Worm (Caenorhabditis elegans) whole organism, midembryonic: ENCODE measurements around the gene Y57E12AL.1.

Experiments used
- T22C8.4 ChIP-seq: fragments of 200-800 bp; sonication (Bioruptor generic); IDR thresholded peaks from 2 replicates; pipeline ENCODE4 v1.3.6; 2022; ENCODE audit warnings: missing genetic modification characterization, missing compliant biosample characterization
- cog-1 ChIP-seq: sonication (generic microtip); optimal IDR thresholded peaks from 2 replicates; lab custom pipeline; 2016; ENCODE audit warnings: missing genetic modification characterization, missing compliant biosample characterization
- flt-1 ChIP-seq: fragments of 200-800 bp; sonication (Bioruptor generic); IDR thresholded peaks from 2 replicates; pipeline ENCODE4 v1.3.6; 2022; ENCODE audit warnings: missing genetic modification characterization, missing compliant biosample characterization
- klf-2 ChIP-seq: fragments of 200-800 bp; sonication (Bioruptor generic); conservative IDR thresholded peaks from 2 replicates; pipeline ENCODE4 v1.3.6; 2022; ENCODE audit warnings: missing genetic modification reagents, missing genetic modification characterization, missing compliant biosample characterization
- med-1 ChIP-seq: sonication (generic microtip); optimal IDR thresholded peaks from 2 replicates; lab custom pipeline; 2017; ENCODE audit warnings: missing genetic modification characterization, mild to moderate bottlenecking, missing compliant biosample characterization, antibody characterized with exemption, missing genetic modification reagents; ENCODE audit not compliant: insufficient read depth
- ref-1 ChIP-seq: fragments of 200-800 bp; sonication (Bioruptor generic); conservative IDR thresholded peaks from 2 replicates; pipeline ENCODE4 v1.3.6; 2022; ENCODE audit warnings: missing genetic modification reagents, missing genetic modification characterization, missing compliant biosample characterization
- tab-1 ChIP-seq: fragments of 200-800 bp; sonication (Bioruptor generic); IDR thresholded peaks from 2 replicates; pipeline ENCODE4 v1.3.6; 2022; ENCODE audit warnings: missing genetic modification characterization, missing compliant biosample characterization
- ztf-23 ChIP-seq: fragments of 200-800 bp; sonication (Bioruptor generic); IDR thresholded peaks from 2 replicates; pipeline ENCODE4 v1.3.6; 2022; ENCODE audit warnings: missing genetic modification reagents, missing genetic modification characterization, missing compliant biosample characterization
- ztf-29 ChIP-seq: fragments of 200-800 bp; sonication (Bioruptor generic); IDR thresholded peaks from 2 replicates; pipeline ENCODE4 v1.3.6; 2022; ENCODE audit warnings: missing genetic modification reagents, missing genetic modification characterization, missing compliant biosample characterization

Gene Y57E12AL.1

ce11 chrV:7072309-7072708, 12.0 kb downstream of the Y57E12AL.1 start, which contains the start of gene F27B10.1:
Gene F27B10.1 (plus strand): TSS chrV:7072609.
- TF ChIP-seq klf-2 (GFP tag; lab: Robert Waterston, UW) (no peak), ztf-23 (GFP tag; lab: Robert Waterston, UW) (no peak), ztf-29 (GFP tag; lab: Robert Waterston, UW) (no peak), med-1 (GFP tag; lab: Kevin White, UChicago) (no peak), tab-1 (GFP tag; lab: Robert Waterston, UW) (no peak), ref-1 (GFP tag; lab: Robert Waterston, UW) (no peak), cog-1 (tag; lab: Kevin White, UChicago) (no peak)

DNA sequence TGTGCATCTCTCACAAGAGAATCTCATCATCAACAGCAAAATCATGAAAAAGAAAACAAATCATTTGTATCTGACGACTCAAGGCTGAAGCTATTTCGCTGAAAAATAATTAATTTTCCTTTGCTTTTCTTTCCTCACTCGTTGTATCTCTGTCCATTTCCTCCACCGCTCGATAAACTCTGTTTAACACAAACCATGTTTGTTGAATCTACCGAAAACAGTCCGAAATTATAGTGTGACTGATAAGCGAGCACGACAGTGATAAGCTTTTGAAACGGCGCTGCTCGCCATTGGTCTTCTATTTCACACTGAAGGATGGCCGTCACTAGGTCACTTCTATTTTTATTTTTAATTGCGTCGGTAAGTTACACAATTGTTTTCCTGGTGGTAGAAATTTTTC, 15.3 kb downstream of the Y57E12AL.1 start, which contains the start of gene npa-1:
Gene npa-1 (plus strand): TSS at position 142 of the 400 bp plus-strand sequence.
- no peak for TF ChIP-seq T22C8.4 (GFP tag; lab: Robert Waterston, UW)
- no peak for TF ChIP-seq ztf-23 (GFP tag; lab: Robert Waterston, UW)
- TF ChIP-seq ztf-29 (GFP tag; lab: Robert Waterston, UW): no peak
- no peak for TF ChIP-seq med-1 (GFP tag; lab: Kevin White, UChicago)
- no peak for TF ChIP-seq tab-1 (GFP tag; lab: Robert Waterston, UW)

DNA sequence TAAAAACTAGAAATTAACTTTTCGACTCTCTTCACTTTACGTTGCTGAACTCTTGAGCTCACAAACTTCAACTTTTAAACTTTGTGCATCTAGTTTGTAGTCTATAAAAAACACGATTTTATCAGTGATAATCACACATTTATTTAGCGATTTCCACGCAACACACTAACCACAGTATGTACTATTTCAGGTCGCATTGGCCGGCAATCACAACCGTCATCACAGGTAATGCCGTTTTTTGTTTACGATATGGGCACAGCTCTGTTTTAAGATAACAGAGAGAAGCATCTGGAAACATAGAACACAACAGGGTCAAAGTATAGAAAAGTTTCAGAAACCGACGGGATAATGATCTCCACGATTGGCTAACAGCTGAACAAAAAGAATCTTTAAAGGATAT, 15.8 kb downstream of the Y57E12AL.1 start:
- TF ChIP-seq tab-1 (GFP tag; lab: Robert Waterston, UW) (no peak), med-1 (GFP tag; lab: Kevin White, UChicago) (no peak), ztf-23 (GFP tag; lab: Robert Waterston, UW) (no peak), flt-1 (GFP tag; lab: Robert Waterston, UW) (no peak), ztf-29 (GFP tag; lab: Robert Waterston, UW) (no peak), T22C8.4 (GFP tag; lab: Robert Waterston, UW) (no peak), ref-1 (GFP tag; lab: Robert Waterston, UW) (no peak), cog-1 (tag; lab: Kevin White, UChicago) (no peak)

DNA sequence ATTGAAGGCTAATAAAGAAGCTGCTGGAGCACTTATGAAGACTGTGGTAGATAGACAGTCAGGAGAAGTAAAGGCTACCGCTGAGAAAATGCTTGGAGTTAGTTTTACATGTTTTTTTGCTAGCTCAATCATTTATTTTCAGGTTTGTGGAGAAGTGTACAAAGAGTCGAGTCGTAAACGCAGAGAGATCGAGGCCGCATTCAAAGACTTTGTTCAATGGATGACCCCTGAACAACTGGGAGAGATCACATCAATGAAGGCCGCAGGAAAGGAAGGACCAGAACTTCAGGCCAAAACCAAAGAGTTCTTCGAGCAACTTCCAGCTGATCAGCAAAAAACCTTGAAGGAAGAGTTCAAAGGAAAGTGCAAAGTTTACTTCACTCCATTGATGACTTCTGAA, 18.4 kb downstream of the Y57E12AL.1 start:
- no peak for TF ChIP-seq flt-1 (GFP tag; lab: Robert Waterston, UW)
- TF ChIP-seq cog-1 (tag; lab: Kevin White, UChicago): no peak
- TF ChIP-seq ztf-29 (GFP tag; lab: Robert Waterston, UW): no peak
- TF ChIP-seq med-1 (GFP tag; lab: Kevin White, UChicago): no peak
- TF ChIP-seq tab-1 (GFP tag; lab: Robert Waterston, UW): no peak
- TF ChIP-seq ztf-23 (GFP tag; lab: Robert Waterston, UW): no peak
- TF ChIP-seq ref-1 (GFP tag; lab: Robert Waterston, UW): no peak
- TF ChIP-seq klf-2 (GFP tag; lab: Robert Waterston, UW): no peak
- no peak for TF ChIP-seq T22C8.4 (GFP tag; lab: Robert Waterston, UW)

DNA sequence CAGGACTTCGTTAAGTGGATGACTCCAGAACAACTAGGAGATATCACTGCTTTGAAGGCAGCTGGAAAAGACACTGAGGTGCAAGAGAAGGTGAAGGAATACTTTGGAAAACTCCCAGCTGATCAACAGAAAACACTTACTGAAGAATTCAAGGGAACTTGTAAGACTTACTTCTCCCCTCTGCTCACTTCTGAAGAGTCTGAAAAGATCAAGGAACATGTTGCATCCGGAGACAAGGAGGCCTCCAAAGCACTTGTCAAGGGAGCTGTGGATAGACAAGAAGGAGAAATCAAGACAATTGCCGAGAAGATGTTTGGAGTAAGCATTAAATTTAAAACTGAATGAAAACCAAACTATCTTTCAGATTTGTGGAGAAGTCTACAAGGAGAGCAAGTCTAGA, 19.1 kb downstream of the Y57E12AL.1 start:
- TF ChIP-seq klf-2 (GFP tag; lab: Robert Waterston, UW) (no peak), flt-1 (GFP tag; lab: Robert Waterston, UW) (no peak), med-1 (GFP tag; lab: Kevin White, UChicago) (no peak), cog-1 (tag; lab: Kevin White, UChicago) (no peak), T22C8.4 (GFP tag; lab: Robert Waterston, UW) (no peak), ztf-23 (GFP tag; lab: Robert Waterston, UW) (no peak), ztf-29 (GFP tag; lab: Robert Waterston, UW) (no peak), ref-1 (GFP tag; lab: Robert Waterston, UW) (no peak), tab-1 (GFP tag; lab: Robert Waterston, UW) (no peak)

DNA sequence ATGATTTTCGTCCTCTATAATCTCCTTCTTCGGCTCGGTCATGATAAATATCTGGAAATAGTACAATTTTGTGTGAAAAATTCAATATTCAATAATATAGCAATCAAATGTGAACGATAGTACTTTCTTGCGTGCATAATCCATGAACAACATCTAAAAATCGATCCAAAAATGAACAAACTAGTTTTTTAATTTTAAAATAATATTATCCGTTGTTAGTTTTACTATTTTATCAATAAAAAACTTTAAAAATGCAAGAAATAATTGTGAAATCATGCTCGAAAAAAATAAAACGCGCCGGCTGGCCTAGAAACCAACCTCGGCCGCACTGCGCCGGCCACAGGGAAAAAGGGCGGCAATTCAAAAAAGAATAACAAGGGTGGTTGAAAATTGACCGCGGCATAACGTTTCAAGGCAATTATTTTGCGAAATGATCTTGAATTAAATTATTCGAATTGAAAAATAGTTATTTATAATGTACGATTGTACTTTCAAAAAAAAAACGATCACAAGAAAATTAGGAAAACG, 24.3 kb downstream of the Y57E12AL.1 start, which contains the start of gene mys-1:
Gene mys-1 (minus strand): TSS at position 51 of the 528 bp plus-strand sequence.
- TF ChIP-seq ztf-29 (GFP tag; lab: Robert Waterston, UW) (no peak), ztf-23 (GFP tag; lab: Robert Waterston, UW) (peak; percentile 70)

DNA sequence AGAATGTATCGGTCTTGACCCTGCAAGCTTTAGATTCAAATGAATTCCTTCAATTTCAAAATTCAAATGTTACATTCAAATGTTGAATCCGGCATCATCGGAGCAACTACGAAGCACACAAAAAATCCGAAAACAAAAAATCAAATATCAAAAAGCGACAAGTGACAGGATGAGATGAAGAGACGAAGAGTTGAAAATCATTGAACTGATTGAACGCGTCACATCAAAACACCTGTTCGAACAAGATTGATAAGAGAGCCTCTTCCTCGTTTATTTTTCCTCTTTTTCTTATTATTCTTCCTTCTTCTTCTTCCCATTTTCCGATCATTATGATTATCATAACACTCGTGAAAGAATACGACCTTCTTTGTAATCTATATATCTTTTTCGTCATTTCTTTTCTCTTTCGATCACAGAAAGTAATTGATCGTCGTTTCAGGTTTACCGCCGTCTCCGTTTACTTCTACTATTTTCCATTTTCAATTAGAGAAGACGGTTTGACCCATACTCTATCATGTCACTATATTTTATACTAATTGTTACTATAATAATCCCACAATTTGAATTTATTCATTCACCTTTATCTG, 25.3 kb downstream of the Y57E12AL.1 start, which contains the start of gene VC5.2:
Gene VC5.2 (plus strand): TSS at position 439 of the 587 bp plus-strand sequence.
- no peak for TF ChIP-seq ztf-29 (GFP tag; lab: Robert Waterston, UW)
- no peak for TF ChIP-seq T22C8.4 (GFP tag; lab: Robert Waterston, UW)
- TF ChIP-seq tab-1 (GFP tag; lab: Robert Waterston, UW): no peak
- no peak for TF ChIP-seq klf-2 (GFP tag; lab: Robert Waterston, UW)
- no peak for TF ChIP-seq ref-1 (GFP tag; lab: Robert Waterston, UW)
- no peak for TF ChIP-seq cog-1 (tag; lab: Kevin White, UChicago)
- no peak for TF ChIP-seq med-1 (GFP tag; lab: Kevin White, UChicago)
- TF ChIP-seq flt-1 (GFP tag; lab: Robert Waterston, UW): no peak
- no peak for TF ChIP-seq ztf-23 (GFP tag; lab: Robert Waterston, UW)

DNA sequence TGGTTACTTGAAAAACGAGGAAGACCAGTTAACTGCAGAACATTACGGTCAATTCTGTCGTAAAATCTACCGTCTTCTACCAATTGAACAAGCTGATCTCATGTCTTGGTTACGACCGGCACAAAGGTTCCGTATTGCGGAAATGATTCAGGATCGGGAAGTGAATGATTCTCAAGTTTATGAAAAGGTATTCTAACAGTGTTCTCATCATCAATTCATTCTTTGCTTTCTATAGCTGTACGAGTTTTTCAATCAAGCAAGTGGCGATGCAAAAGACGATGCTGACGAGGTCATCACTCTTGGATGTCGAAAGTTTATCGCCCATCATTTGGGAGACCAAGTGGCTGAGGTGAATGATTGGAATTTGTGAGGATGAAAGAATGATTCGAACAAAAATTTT, 27.0 kb downstream of the Y57E12AL.1 start:
- TF ChIP-seq ztf-23 (GFP tag; lab: Robert Waterston, UW) (no peak), ref-1 (GFP tag; lab: Robert Waterston, UW) (no peak), med-1 (GFP tag; lab: Kevin White, UChicago) (no peak)

- TF ChIP-seq ztf-29 (GFP tag; lab: Robert Waterston, UW) (no peak), ztf-23 (GFP tag; lab: Robert Waterston, UW) (no peak), med-1 (GFP tag; lab: Kevin White, UChicago) (no peak), T22C8.4 (GFP tag; lab: Robert Waterston, UW) (no peak), flt-1 (GFP tag; lab: Robert Waterston, UW) (no peak), tab-1 (GFP tag; lab: Robert Waterston, UW) (no peak), cog-1 (tag; lab: Kevin White, UChicago) (no peak)
Measured at ce11 chrV:7089217-7089616, 28.9 kb downstream of the Y57E12AL.1 start.
